Fruit fly (Drosophila melanogaster): ENCODE measurements around the gene CG31517.
A peak's percentile ranks its signal among the peaks of the same experiment; 100 is the strongest.

The CG31517 gene

dm6 chr3R:13915646-13916045, 32.6 kb upstream of the CG31517 start (continued):
- TF ChIP-seq crp (GFP tag; optimal IDR thresholded peaks at IDR 0.05) = no peak
- no peak for TF ChIP-seq CG7745 (tag; optimal IDR thresholded peaks at IDR 0.05)
- peak; percentile 7 for TF ChIP-seq CG9437 (GFP tag; optimal IDR thresholded peaks at IDR 0.05)
- TF ChIP-seq Opbp (GFP tag; IDR thresholded peaks at IDR 0.05; ENCODE audit: partially characterized antibody) = no peak
- TF ChIP-seq fu2 (GFP tag; optimal IDR thresholded peaks at IDR 0.05) = no peak
- peak; percentile 53 for TF ChIP-seq ATbp (GFP tag; optimal IDR thresholded peaks at IDR 0.05)
- 0 out of 3 replicates have a peak, but pooled peaks have one; percentile 24 for TF ChIP-seq CG6175 (GFP tag; IDR thresholded peaks at IDR 0.05)
- TF ChIP-seq Side (GFP tag; optimal IDR thresholded peaks at IDR 0.05) = peak; percentile 18
- TF ChIP-seq CG15073 (GFP tag; optimal IDR thresholded peaks at IDR 0.05) = no peak
- TF ChIP-seq CG7357 (GFP tag; IDR thresholded peaks at IDR 0.05) = peak; percentile 47; the same call in 1 of the 3 replicates
- no peak for TF ChIP-seq CkIIα-i1 (GFP tag; IDR thresholded peaks at IDR 0.05)
- peak; percentile 65 for TF ChIP-seq CG7556 (GFP tag; optimal IDR thresholded peaks at IDR 0.05)
- TF ChIP-seq toy (GFP tag; IDR thresholded peaks at IDR 0.05) = no peak
- 0 out of 2 replicates have a peak, but pooled peaks have one; percentile 29 for TF ChIP-seq Doc2 (GFP tag; IDR thresholded peaks at IDR 0.05)
- peak; percentile 23 for TF ChIP-seq CG7271 (tag; optimal IDR thresholded peaks at IDR 0.05)
- no peak for TF ChIP-seq pzg (GFP tag; optimal IDR thresholded peaks at IDR 0.05)
- no peak for TF ChIP-seq CHES-1-like (GFP tag; optimal IDR thresholded peaks at IDR 0.05)
- TF ChIP-seq CG18764 (GFP tag; optimal IDR thresholded peaks at IDR 0.05) = peak; percentile 50
- no peak for TF ChIP-seq disco-r (GFP tag; optimal IDR thresholded peaks at IDR 0.05)
- no peak for TF ChIP-seq yki (optimal IDR thresholded peaks at IDR 0.05)
- no peak for TF ChIP-seq Lpt (GFP tag; optimal IDR thresholded peaks at IDR 0.05)
- TF ChIP-seq CG2678 (tag; optimal IDR thresholded peaks at IDR 0.05) = peak; percentile 76
- peak; percentile 23 to 85 for TF ChIP-seq bsh (GFP tag; optimal IDR thresholded peaks at IDR 0.05)
- TF ChIP-seq E2f2 (GFP tag; IDR thresholded peaks at IDR 0.05) = peak; percentile 49; the same call in 1 of the 2 replicates
- TF ChIP-seq CG12659 (GFP tag; optimal IDR thresholded peaks at IDR 0.05) = peak; percentile 51
- TF ChIP-seq CG18599 (GFP tag; optimal IDR thresholded peaks at IDR 0.05) = peak; percentile 56
- TF ChIP-seq CG9727 (GFP tag; optimal IDR thresholded peaks at IDR 0.05) = peak; percentile 74
- TF ChIP-seq her (GFP tag; optimal IDR thresholded peaks at IDR 0.05) = peak; percentile 6
- no peak for TF ChIP-seq dm (GFP tag; optimal IDR thresholded peaks at IDR 0.05)
- TF ChIP-seq Sox102F (GFP tag; optimal IDR thresholded peaks at IDR 0.05) = peak; percentile 70
- no peak for TF ChIP-seq aop (GFP tag; IDR thresholded peaks at IDR 0.05)
- TF ChIP-seq dimm (GFP tag; IDR thresholded peaks at IDR 0.05) = no peak
- TF ChIP-seq sug (tag; optimal IDR thresholded peaks at IDR 0.05) = peak; percentile 3
- TF ChIP-seq CG10543 (GFP tag; optimal IDR thresholded peaks at IDR 0.05) = no peak
- TF ChIP-seq so (GFP tag; IDR thresholded peaks at IDR 0.05) = peak; percentile 64; the same call in 1 of the 3 replicates
- no peak for TF ChIP-seq Adf1 (GFP tag; IDR thresholded peaks at IDR 0.05)
- TF ChIP-seq CG5180 (GFP tag; optimal IDR thresholded peaks at IDR 0.05) = peak; percentile 23
- peak; percentile 82 for TF ChIP-seq CG10979 (tag; optimal IDR thresholded peaks at IDR 0.05)
- TF ChIP-seq pita (GFP tag; optimal IDR thresholded peaks at IDR 0.05) = no peak
- TF ChIP-seq CG11696 (GFP tag; IDR thresholded peaks at IDR 0.05) = peak; percentile 58
- no peak for TF ChIP-seq pb (GFP tag; optimal IDR thresholded peaks at IDR 0.05)
- peak; percentile 74; the same call in 1 of the 2 replicates for TF ChIP-seq ranshi (GFP tag; IDR thresholded peaks at IDR 0.05)
- TF ChIP-seq NFAT (GFP tag; IDR thresholded peaks at IDR 0.05) = peak; percentile 83
- TF ChIP-seq nau (GFP tag; optimal IDR thresholded peaks at IDR 0.05) = peak; percentile 3
- no peak for TF ChIP-seq CG8944 (GFP tag; optimal IDR thresholded peaks at IDR 0.05)
- TF ChIP-seq inv (GFP tag; IDR thresholded peaks at IDR 0.05; ENCODE audit: partially characterized antibody) = no peak
- no peak for TF ChIP-seq jigr1 (GFP tag; IDR thresholded peaks at IDR 0.05)
- peak; percentile 76 for TF ChIP-seq dan (GFP tag; IDR thresholded peaks at IDR 0.05)
- peak; percentile 47 for TF ChIP-seq jumu (GFP tag; optimal IDR thresholded peaks at IDR 0.05)
- peak; percentile 78 for TF ChIP-seq CG7839 (tag; optimal IDR thresholded peaks at IDR 0.05)
- peak; percentile 61 for TF ChIP-seq Rx (GFP tag; IDR thresholded peaks at IDR 0.05)

Measured in whole organism, embryonic.